Fruit fly (Drosophila melanogaster) S2 (cell line): ENCODE results near the gene CG13003.

Experiments used
- CG8478 ChIP-seq: fragments of >200 bp; optimal IDR thresholded peaks from 2 replicates; lab custom pipeline; 2018
- CTCF ChIP-seq, 2 experiments: fragments of >200 bp; optimal IDR thresholded peaks; 2 replicates each; lab custom pipeline; 2018

The CG13003 gene

dm6 chrX:16876425-16876824 lies at the start of gene CG13003:
Gene CG13003 (minus strand): TSS chrX:16876544.
- no peak for TF ChIP-seq CG8478 (lab: Kevin White, UChicago)
- TF ChIP-seq CTCF (optimal IDR thresholded peaks at IDR 0.05; lab: Kevin White, UChicago), result no peak

dm6 chrX:16924069-16924721 lies 47.9 kb upstream of the CG13003 start:
- TF ChIP-seq CG8478 (lab: Kevin White, UChicago) (no peak), CTCF (optimal IDR thresholded peaks at IDR 0.05; lab: Kevin White, UChicago) (no peak)

- TF ChIP-seq CG8478 (lab: Kevin White, UChicago) (no peak), CTCF (optimal IDR thresholded peaks at IDR 0.05; lab: Kevin White, UChicago) (no peak)
Measured at dm6 chrX:16923503-16923902, 47.2 kb upstream of the CG13003 start.

- TF ChIP-seq CTCF (optimal IDR thresholded peaks at IDR 0.05; lab: Kevin White, UChicago) (no peak), CG8478 (lab: Kevin White, UChicago) (no peak)
Measured at dm6 chrX:16922626-16923025, 46.3 kb upstream of the CG13003 start.

dm6 chrX:16920682-16921286 lies 44.4 kb upstream of the CG13003 start:
- TF ChIP-seq CTCF (optimal IDR thresholded peaks at IDR 0.05; lab: Kevin White, UChicago) (no peak), CG8478 (lab: Kevin White, UChicago) (no peak)

- TF ChIP-seq CTCF (optimal IDR thresholded peaks at IDR 0.05; lab: Kevin White, UChicago) (no peak), CG8478 (lab: Kevin White, UChicago) (no peak)
Measured at dm6 chrX:16918767-16919336, 42.5 kb upstream of the CG13003 start.

- TF ChIP-seq CTCF (optimal IDR thresholded peaks at IDR 0.05; lab: Kevin White, UChicago) (no peak), CG8478 (lab: Kevin White, UChicago) (no peak)
Measured at dm6 chrX:16917462-16917861, 41.1 kb upstream of the CG13003 start.

dm6 chrX:16912965-16913755 lies 36.8 kb upstream of the CG13003 start, which contains the start of gene CG4928:
Gene CG4928 (plus strand): TSS chrX:16913180.
- TF ChIP-seq CG8478 (lab: Kevin White, UChicago) (no peak), CTCF (optimal IDR thresholded peaks at IDR 0.05; lab: Kevin White, UChicago) (no peak)

dm6 chrX:16911962-16912361 lies 35.6 kb upstream of the CG13003 start:
- TF ChIP-seq CTCF (optimal IDR thresholded peaks at IDR 0.05; lab: Kevin White, UChicago) (no peak), CG8478 (lab: Kevin White, UChicago) (no peak)

- TF ChIP-seq CTCF (optimal IDR thresholded peaks at IDR 0.05; lab: Kevin White, UChicago) (no peak), CG8478 (lab: Kevin White, UChicago) (no peak)
Measured at dm6 chrX:16909886-16910285, 33.5 kb upstream of the CG13003 start.

dm6 chrX:16909297-16909696 lies 33.0 kb upstream of the CG13003 start:
- TF ChIP-seq CTCF (optimal IDR thresholded peaks at IDR 0.05; lab: Kevin White, UChicago), result no peak

dm6 chrX:16907675-16908074 lies 31.3 kb upstream of the CG13003 start:
- TF ChIP-seq CTCF (optimal IDR thresholded peaks at IDR 0.05; lab: Kevin White, UChicago) (no peak), CG8478 (lab: Kevin White, UChicago) (no peak)

- no peak for TF ChIP-seq CTCF (optimal IDR thresholded peaks at IDR 0.05; lab: Kevin White, UChicago)
- TF ChIP-seq CG8478 (lab: Kevin White, UChicago), result no peak
Measured at dm6 chrX:16907009-16907408, 30.7 kb upstream of the CG13003 start.

dm6 chrX:16906065-16906464 lies 29.7 kb upstream of the CG13003 start:
- no peak for TF ChIP-seq CTCF (optimal IDR thresholded peaks at IDR 0.05; lab: Kevin White, UChicago)
- no peak for TF ChIP-seq CG8478 (lab: Kevin White, UChicago)

- TF ChIP-seq CTCF (optimal IDR thresholded peaks at IDR 0.05; lab: Kevin White, UChicago), result no peak
- TF ChIP-seq CG8478 (lab: Kevin White, UChicago), result no peak
Measured at dm6 chrX:16902435-16902834, 26.1 kb upstream of the CG13003 start.
